Worm (Caenorhabditis elegans): ENCODE results near the gene ZK666.12.

ZK666.12 gene

ce11 chrII:10501578-10501977 is 5.6 kb downstream of the ZK666.12 start:
- 0 out of 2 replicates have a peak, but pooled peaks have one; percentile 17 for TF ChIP-seq zfh-2 (GFP tag; conservative IDR thresholded peaks at IDR 0.05)
- no peak for TF ChIP-seq mxl-1 (tag; optimal IDR thresholded peaks at IDR 0.05)
- no peak for TF ChIP-seq sdz-38 (tag; optimal IDR thresholded peaks at IDR 0.05)
- peak; percentile 68; the same call in 1 of the 2 replicates for TF ChIP-seq hmg-1.2 (GFP tag; IDR thresholded peaks at IDR 0.05)
- peak; percentile 17 for TF ChIP-seq nhr-80 (tag; optimal IDR thresholded peaks at IDR 0.05)

- TF ChIP-seq lin-40 (tag; optimal IDR thresholded peaks at IDR 0.05) (peak; percentile 73), let-607 (tag; optimal IDR thresholded peaks at IDR 0.05) (peak; percentile 57 to 65), F23B12.7 (tag; optimal IDR thresholded peaks at IDR 0.05; ENCODE audit: insufficient read depth) (peak; percentile 12), ztf-25 (GFP tag; IDR thresholded peaks at IDR 0.05) (no peak), lsy-27 (tag; optimal IDR thresholded peaks at IDR 0.05; ENCODE audit: borderline replicate concordance, insufficient read depth) (no peak), bed-2 (GFP tag; IDR thresholded peaks at IDR 0.05) (0 out of 2 replicates have a peak, but pooled peaks have one; percentile 9), nfyb-1 (GFP tag; IDR thresholded peaks at IDR 0.05) (peak; percentile 75; the same call in 1 of the 2 replicates), gei-17 (GFP tag; optimal IDR thresholded peaks at IDR 0.05) (peak; percentile 12), K11D2.4 (GFP tag; IDR thresholded peaks at IDR 0.05) (peak; percentile 65; the same call in 1 of the 2 replicates), lin-35 (GFP tag; optimal IDR thresholded peaks at IDR 0.05) (peak in 1 of 3 experiments; percentile 22), ZK185.1 (tag; optimal IDR thresholded peaks at IDR 0.05; ENCODE audit: poor library complexity, severe bottlenecking) (peak; percentile 39), madf-6 (GFP tag; IDR thresholded peaks at IDR 0.05) (peak; percentile 12; the same call in 1 of the 2 replicates), mel-28 (tag; optimal IDR thresholded peaks at IDR 0.05; ENCODE audit: borderline replicate concordance) (no peak), lin-26 (GFP tag; IDR thresholded peaks at IDR 0.05) (peak; percentile 79), ekl-4 (GFP tag; IDR thresholded peaks at IDR 0.05) (peak; percentile 54; the same call in 1 of the 2 replicates), lsl-1 (GFP tag; optimal IDR thresholded peaks at IDR 0.05) (no peak), cebp-1 (GFP tag; IDR thresholded peaks at IDR 0.05) (peak; percentile 25; the same call in 1 of the 2 replicates), cebp-1 (tag; optimal IDR thresholded peaks at IDR 0.05) (peak; percentile 84), madf-10 (tag; optimal IDR thresholded peaks at IDR 0.05) (peak; percentile 57), rcor-1 (GFP tag; IDR thresholded peaks at IDR 0.05) (0 out of 2 replicates have a peak, but pooled peaks have one; percentile 47), snpc-3.4 (tag; optimal IDR thresholded peaks at IDR 0.05) (no peak), him-1 (tag; optimal IDR thresholded peaks at IDR 0.05) (no peak), ztf-26 (tag; optimal IDR thresholded peaks at IDR 0.05) (peak; percentile 33), C17E4.6 (GFP tag; IDR thresholded peaks at IDR 0.05) (no peak), K12H6.12 (tag; optimal IDR thresholded peaks at IDR 0.05) (peak; percentile 88), repo-1 (tag; optimal IDR thresholded peaks at IDR 0.05) (peak; percentile 47), chd-7 (tag; optimal IDR thresholded peaks at IDR 0.05) (peak; percentile 79), atf-7 (tag; optimal IDR thresholded peaks at IDR 0.05) (peak; percentile 44), hmg-1.2 (GFP tag; IDR thresholded peaks at IDR 0.05) (peak; percentile 91), lin-54 (GFP tag; optimal IDR thresholded peaks at IDR 0.05) (peak; percentile 50), dox-1 (GFP tag; IDR thresholded peaks at IDR 0.05) (peak; percentile 90), tbp1 (GFP tag; optimal IDR thresholded peaks at IDR 0.05) (no peak), ama-1 (optimal IDR thresholded peaks at IDR 0.05) (no peak), ama-1 (GFP tag; optimal IDR thresholded peaks at IDR 0.05) (no peak), snpc-4 (GFP tag; optimal IDR thresholded peaks at IDR 0.05) (no peak), snpc-4 (tag; optimal IDR thresholded peaks at IDR 0.05) (peak in 1 of 4 experiments; percentile 35), rpc-1 (optimal IDR thresholded peaks at IDR 0.05) (no peak), rpc-1 (tag; optimal IDR thresholded peaks at IDR 0.05) (no peak), nhr-90 (tag; optimal IDR thresholded peaks at IDR 0.05) (peak; percentile 18), athp-1 (tag; optimal IDR thresholded peaks at IDR 0.05) (peak; percentile 7), C06A6.2 (GFP tag; conservative IDR thresholded peaks at IDR 0.05) (peak; percentile 45), F57A8.1 (GFP tag; optimal IDR thresholded peaks at IDR 0.05) (peak; percentile 5), zfh-2 (GFP tag; conservative IDR thresholded peaks at IDR 0.05) (peak; percentile 100)
These were observed 6.6 kb downstream of the ZK666.12 start, which contains the start of gene myrf-1 for ce11 chrII:10502491-10503063. TSS of gene myrf-1 (minus strand) at chrII:10502541.
